Fruit fly (Drosophila melanogaster) whole organism, embryonic: Measurements from ENCODE around the gene CG13000.

Experiments used
- Bdp1 ChIP-seq: fragments of 200-800 bp; sonication (Bioruptor generic); optimal IDR thresholded peaks from 3 replicates; lab custom pipeline; 2016; ENCODE audit warnings: missing biosample characterization, missing genetic modification characterization
- Bgb ChIP-seq: fragments of 200-800 bp; sonication (Bioruptor generic); IDR thresholded peaks from 2 replicates; pipeline ENCODE4 v1.3.6; 2022; ENCODE audit warnings: missing biosample characterization, missing genetic modification characterization; ENCODE audit not compliant: partially characterized antibody
- CG12219 ChIP-seq: fragments of 200-800 bp; sonication (Bioruptor generic); optimal IDR thresholded peaks from 3 replicates; lab custom pipeline; 2018; ENCODE audit warnings: missing biosample characterization, mild to moderate bottlenecking, missing genetic modification characterization
- CG12744 ChIP-seq: fragments of 200-800 bp; sonication (Bioruptor generic); optimal IDR thresholded peaks from 2 replicates; lab custom pipeline; 2016; ENCODE audit warnings: missing biosample characterization, missing genetic modification characterization
- CG13894 ChIP-seq: fragments of 200-800 bp; sonication (Bioruptor generic); optimal IDR thresholded peaks from 3 replicates; lab custom pipeline; 2018; ENCODE audit warnings: missing biosample characterization, mild to moderate bottlenecking, missing genetic modification characterization, moderate library complexity
- CG34376 ChIP-seq: fragments of 200-800 bp; sonication (Bioruptor generic); optimal IDR thresholded peaks from 2 replicates; lab custom pipeline; 2018; ENCODE audit warnings: missing biosample characterization, mild to moderate bottlenecking, missing genetic modification characterization
- CG42726 ChIP-seq: fragments of 200-800 bp; sonication (Bioruptor generic); IDR thresholded peaks from 2 replicates; pipeline ENCODE4 v1.3.6; 2022; ENCODE audit warnings: missing biosample characterization, missing genetic modification characterization; ENCODE audit not compliant: partially characterized antibody
- CG4617 ChIP-seq: fragments of 200-800 bp; sonication (Bioruptor generic); optimal IDR thresholded peaks from 3 replicates; lab custom pipeline; 2016; ENCODE audit warnings: missing biosample characterization, missing genetic modification characterization, borderline replicate concordance
- CG6175 ChIP-seq: fragments of 200-800 bp; sonication (Bioruptor generic); IDR thresholded peaks from 3 replicates; pipeline ENCODE4 v1.3.6; 2022; ENCODE audit warnings: missing biosample characterization, missing genetic modification characterization
- CG6254 ChIP-seq: fragments of 200-800 bp; sonication (Bioruptor generic); optimal IDR thresholded peaks from 3 replicates; lab custom pipeline; 2017; ENCODE audit warnings: mild to moderate bottlenecking, missing biosample characterization, missing genetic modification reagents, missing genetic modification characterization
- CG7745 ChIP-seq: fragments of 200-800 bp; sonication (Bioruptor generic); optimal IDR thresholded peaks from 2 replicates; lab custom pipeline; 2018; ENCODE audit warnings: missing biosample characterization, mild to moderate bottlenecking, missing genetic modification characterization, moderate library complexity
- CG8388 ChIP-seq: fragments of 200-800 bp; sonication (Bioruptor generic); optimal IDR thresholded peaks from 2 replicates; lab custom pipeline; 2019; ENCODE audit warnings: missing biosample characterization, mild to moderate bottlenecking, missing genetic modification characterization, moderate library complexity
- Doc2 ChIP-seq: fragments of 200-800 bp; sonication (Bioruptor generic); IDR thresholded peaks from 2 replicates; pipeline ENCODE4 v1.3.6; 2022; ENCODE audit warnings: missing biosample characterization, missing genetic modification characterization
- Dref ChIP-seq: fragments of 200-800 bp; sonication (Bioruptor generic); IDR thresholded peaks from 2 replicates; pipeline ENCODE4 v1.3.6; 2022; ENCODE audit warnings: missing biosample characterization, missing genetic modification characterization
- ERR ChIP-seq: fragments of 200-800 bp; sonication (Bioruptor generic); optimal IDR thresholded peaks from 2 replicates; lab custom pipeline; 2016; ENCODE audit warnings: missing biosample characterization, missing genetic modification characterization
- GATAe ChIP-seq: fragments of 200-800 bp; sonication (Bioruptor generic); conservative IDR thresholded peaks from 2 replicates; pipeline ENCODE4 v1.3.6; 2022; ENCODE audit warnings: missing biosample characterization, missing genetic modification characterization
- Hey ChIP-seq: fragments of 200-800 bp; sonication (Bioruptor generic); optimal IDR thresholded peaks from 3 replicates; lab custom pipeline; 2018; ENCODE audit warnings: missing biosample characterization, mild to moderate bottlenecking, missing genetic modification characterization
- Hr39 ChIP-seq: fragments of >200 bp; optimal IDR thresholded peaks from 2 replicates; lab custom pipeline; 2017
- Jarid2 ChIP-seq: fragments of 200-800 bp; sonication (Bioruptor generic); optimal IDR thresholded peaks from 3 replicates; lab custom pipeline; 2017; ENCODE audit warnings: mild to moderate bottlenecking, missing biosample characterization, missing genetic modification reagents, missing genetic modification characterization
- Lpt ChIP-seq: fragments of >200 bp; optimal IDR thresholded peaks from 2 replicates; lab custom pipeline; 2018; ENCODE audit warnings: missing biosample characterization, missing genetic modification characterization
- Med ChIP-seq: fragments of 200-800 bp; sonication (Bioruptor generic); peaks from one replicate; lab custom pipeline; 2016; ENCODE audit warnings: missing biosample characterization, missing genetic modification characterization, mild to moderate bottlenecking, inconsistent platforms, moderate library complexity
- Oaz ChIP-seq: fragments of 200-800 bp; sonication (Bioruptor generic); IDR thresholded peaks from 2 replicates; pipeline ENCODE4 v1.3.6; 2022; ENCODE audit warnings: missing biosample characterization, missing genetic modification characterization
- Taf1 ChIP-seq: fragments of 200-800 bp; sonication (Bioruptor generic); IDR thresholded peaks from 2 replicates; pipeline ENCODE4 v1.3.6; 2022; ENCODE audit warnings: missing biosample characterization, missing genetic modification characterization
- Usf ChIP-seq: fragments of 200-800 bp; sonication (Bioruptor generic); optimal IDR thresholded peaks from 2 replicates; lab custom pipeline; 2017; ENCODE audit warnings: missing genotype, missing biosample characterization, missing genetic modification characterization
- ash1 ChIP-seq: fragments of 200-800 bp; sonication (Bioruptor generic); optimal IDR thresholded peaks from 2 replicates; lab custom pipeline; 2018; ENCODE audit warnings: missing biosample characterization, mild to moderate bottlenecking, missing genetic modification characterization
- chinmo ChIP-seq: fragments of 200-800 bp; sonication (Bioruptor generic); IDR thresholded peaks from 4 replicates; pipeline ENCODE4 v1.3.6; 2022; ENCODE audit warnings: missing biosample characterization, missing genetic modification characterization; ENCODE audit not compliant: partially characterized antibody
- corto ChIP-seq: fragments of 200-800 bp; sonication (Bioruptor generic); optimal IDR thresholded peaks from 2 replicates; lab custom pipeline; 2016; ENCODE audit warnings: missing biosample characterization, mild to moderate bottlenecking, missing genetic modification characterization, moderate library complexity
- cwo ChIP-seq: fragments of 200-800 bp; sonication (Bioruptor generic); optimal IDR thresholded peaks from 3 replicates; lab custom pipeline; 2017; ENCODE audit warnings: missing biosample characterization, missing genetic modification characterization, mild to moderate bottlenecking, moderate library complexity, missing genetic modification reagents
- dm ChIP-seq: fragments of 200-800 bp; sonication (Bioruptor generic); optimal IDR thresholded peaks from 3 replicates; lab custom pipeline; 2016; ENCODE audit warnings: missing biosample characterization, missing genetic modification characterization
- dpn ChIP-seq, 2 experiments: fragments of 200-800 bp; sonication (Bioruptor generic); optimal IDR thresholded peaks; 3 replicates each; lab custom pipeline; 2016; ENCODE audit warnings: missing biosample characterization in 2 of 2, missing genetic modification characterization in 2 of 2
- exex ChIP-seq: fragments of 200-800 bp; sonication (Bioruptor generic); optimal IDR thresholded peaks from 4 replicates; lab custom pipeline; 2018; ENCODE audit warnings: missing biosample characterization, mild to moderate bottlenecking, missing genetic modification characterization, moderate library complexity
- grn ChIP-seq: fragments of 200-800 bp; sonication (Bioruptor generic); optimal IDR thresholded peaks from 3 replicates; lab custom pipeline; 2017; ENCODE audit warnings: missing biosample characterization, missing genetic modification characterization
- gsb ChIP-seq: fragments of 200-800 bp; sonication (Bioruptor generic); IDR thresholded peaks from 2 replicates; pipeline ENCODE4 v1.3.6; 2022; ENCODE audit warnings: missing biosample characterization, missing genetic modification characterization
- jigr1 ChIP-seq: fragments of 200-800 bp; sonication (Bioruptor generic); IDR thresholded peaks from 3 replicates; pipeline ENCODE4 v1.3.6; 2022; ENCODE audit warnings: missing biosample characterization, missing genetic modification characterization
- klu ChIP-seq: fragments of 200-800 bp; sonication (Bioruptor generic); IDR thresholded peaks from 2 replicates; pipeline ENCODE4 v1.3.6; 2022; ENCODE audit warnings: missing biosample characterization, missing genetic modification characterization
- odd ChIP-seq: fragments of 200-800 bp; sonication (Bioruptor generic); optimal IDR thresholded peaks from 2 replicates; lab custom pipeline; 2017; ENCODE audit warnings: missing biosample characterization, mild to moderate bottlenecking, missing genetic modification characterization
- otp ChIP-seq: fragments of 200-800 bp; sonication (Bioruptor generic); IDR thresholded peaks from 3 replicates; pipeline ENCODE4, ENCODE4 v1.3.6; 2022; ENCODE audit warnings: missing biosample characterization, missing genetic modification characterization
- peb ChIP-seq: fragments of 200-800 bp; sonication (Bioruptor generic); IDR thresholded peaks from 2 replicates; pipeline ENCODE4 v1.3.6; 2022; ENCODE audit warnings: missing biosample characterization, missing genetic modification characterization
- row ChIP-seq: fragments of 200-800 bp; sonication (Bioruptor generic); IDR thresholded peaks from 3 replicates; pipeline ENCODE4 v1.3.6; 2022; ENCODE audit warnings: missing biosample characterization, missing genetic modification characterization
- sisA ChIP-seq: fragments of 200-800 bp; sonication (Bioruptor generic); IDR thresholded peaks from 2 replicates; pipeline ENCODE4 v1.3.6; 2022; ENCODE audit warnings: missing biosample characterization, missing genetic modification characterization
- slbo ChIP-seq: fragments of 200-800 bp; sonication (Bioruptor generic); IDR thresholded peaks from 2 replicates; pipeline ENCODE4 v1.3.6; 2022; ENCODE audit warnings: missing biosample characterization, missing genetic modification characterization
- sna ChIP-seq: fragments of 200-800 bp; sonication (Bioruptor generic); IDR thresholded peaks from 2 replicates; pipeline ENCODE4 v1.3.6; 2022; ENCODE audit warnings: missing biosample characterization, missing genetic modification characterization; ENCODE audit not compliant: partially characterized antibody
- usp ChIP-seq: fragments of >200 bp; optimal IDR thresholded peaks from 2 replicates; lab custom pipeline; 2017; ENCODE audit warnings: missing biosample characterization, missing genetic modification characterization
- vnd ChIP-seq: fragments of 200-800 bp; sonication (Bioruptor generic); IDR thresholded peaks from 3 replicates; pipeline ENCODE4 v1.3.6; 2022; ENCODE audit warnings: missing biosample characterization, missing genetic modification characterization; ENCODE audit not compliant: partially characterized antibody
- zen ChIP-seq: fragments of 200-800 bp; sonication (Bioruptor generic); optimal IDR thresholded peaks from 3 replicates; lab custom pipeline; 2018; ENCODE audit warnings: missing biosample characterization, mild to moderate bottlenecking, missing genetic modification characterization, moderate library complexity

Gene CG13000

DNA sequence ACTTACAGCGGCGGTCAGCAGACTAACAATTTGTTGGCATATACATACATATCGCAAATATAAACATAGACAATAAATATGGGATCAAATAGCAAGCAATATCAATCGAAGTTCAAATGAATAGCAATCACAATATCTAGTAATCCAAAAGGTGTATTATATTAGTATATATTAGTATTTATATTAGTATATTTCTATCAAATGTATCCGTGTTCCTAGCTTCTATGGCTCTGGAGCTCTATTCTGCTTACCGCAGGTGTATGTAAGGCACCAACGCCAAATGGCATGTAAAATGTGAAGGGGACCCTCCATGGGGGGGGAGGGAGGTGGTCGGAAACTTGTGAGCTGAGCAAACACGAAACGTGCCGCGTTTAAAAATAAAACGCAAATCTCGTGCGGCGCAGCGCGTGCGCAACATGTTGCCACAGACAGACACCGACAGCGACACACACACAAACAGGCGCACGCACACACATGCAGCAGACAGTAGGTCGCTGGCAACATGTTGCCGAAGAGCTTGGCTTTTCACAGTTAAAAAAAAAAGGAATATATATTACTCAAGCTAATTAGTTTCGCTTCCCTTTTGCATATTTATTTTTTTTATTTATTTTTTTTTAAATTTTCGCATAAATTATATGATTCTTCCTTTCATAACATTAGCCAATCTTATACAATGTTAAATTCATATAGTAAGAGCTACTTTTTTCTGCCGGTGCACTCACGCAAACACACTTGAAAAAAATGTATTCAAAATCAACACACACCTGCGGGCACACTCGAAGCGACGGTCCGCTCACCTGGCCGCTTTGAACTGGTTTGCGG lies 17.6 kb downstream of the CG13000 start (continued):
- TF ChIP-seq dpn (GFP tag; optimal IDR thresholded peaks at IDR 0.05; lab: Kevin White, UChicago) = peak; percentile 32 to 45
- peak; percentile 99 for TF ChIP-seq cwo (GFP tag; lab: Kevin White, UChicago)
- no peak for TF ChIP-seq usp

dm6 chrX:16926726-16927125 lies 21.5 kb downstream of the CG13000 start:
- no peak for TF ChIP-seq Oaz
- no peak for TF ChIP-seq CG4617 (GFP tag; lab: Kevin White, UChicago)
- TF ChIP-seq Usf (GFP tag; lab: Kevin White, UChicago) = no peak
- no peak for TF ChIP-seq zen
- TF ChIP-seq Doc2 (GFP tag; lab: Robert Waterston, UW) = no peak
- peak; percentile 77 for TF ChIP-seq CG13894 (tag; lab: Kevin White, UChicago)
- TF ChIP-seq chinmo = 0 out of 4 replicates have a peak, but pooled peaks have one; percentile 54
- no peak for TF ChIP-seq Lpt (GFP tag; lab: Kevin White, UChicago)
- no peak for TF ChIP-seq sisA (GFP tag; lab: Robert Waterston, UW)
- TF ChIP-seq corto (GFP tag; lab: Kevin White, UChicago) = no peak
- no peak for TF ChIP-seq CG6254 (GFP tag; lab: Kevin White, UChicago)
- peak; percentile 50 for TF ChIP-seq exex
- TF ChIP-seq ERR (GFP tag; lab: Kevin White, UChicago) = no peak
- TF ChIP-seq klu (GFP tag; lab: Robert Waterston, UW) = no peak
- TF ChIP-seq peb (GFP tag; lab: Robert Waterston, UW) = no peak
- peak; percentile 40 for TF ChIP-seq Med (GFP tag; lab: Kevin White, UChicago)
- TF ChIP-seq Bdp1 (GFP tag; lab: Kevin White, UChicago) = no peak
- no peak for TF ChIP-seq sna
- no peak for TF ChIP-seq otp
- TF ChIP-seq CG8388 = peak; percentile 45
- no peak for TF ChIP-seq dm (GFP tag; lab: Kevin White, UChicago)
- TF ChIP-seq Hey = no peak

dm6 chrX:16924069-16924721 lies 24.1 kb downstream of the CG13000 start:
- peak; percentile 29 for TF ChIP-seq CG34376
- TF ChIP-seq grn (GFP tag; lab: Kevin White, UChicago) = peak; percentile 56
- peak; percentile 20; the same call in 1 of the 2 replicates for TF ChIP-seq GATAe
- no peak for TF ChIP-seq CG12219 (GFP tag; lab: Kevin White, UChicago)
- peak; percentile 92 for TF ChIP-seq exex
- no peak for TF ChIP-seq Dref (GFP tag; lab: Robert Waterston, UW)
- TF ChIP-seq vnd (GFP tag; lab: Robert Waterston, UW) = 0 out of 3 replicates have a peak, but pooled peaks have one; percentile 14
- TF ChIP-seq row (GFP tag; lab: Robert Waterston, UW) = peak; percentile 64
- peak; percentile 37 for TF ChIP-seq cwo (GFP tag; lab: Kevin White, UChicago)
- no peak for TF ChIP-seq CG12744
- TF ChIP-seq CG7745 = no peak

DNA sequence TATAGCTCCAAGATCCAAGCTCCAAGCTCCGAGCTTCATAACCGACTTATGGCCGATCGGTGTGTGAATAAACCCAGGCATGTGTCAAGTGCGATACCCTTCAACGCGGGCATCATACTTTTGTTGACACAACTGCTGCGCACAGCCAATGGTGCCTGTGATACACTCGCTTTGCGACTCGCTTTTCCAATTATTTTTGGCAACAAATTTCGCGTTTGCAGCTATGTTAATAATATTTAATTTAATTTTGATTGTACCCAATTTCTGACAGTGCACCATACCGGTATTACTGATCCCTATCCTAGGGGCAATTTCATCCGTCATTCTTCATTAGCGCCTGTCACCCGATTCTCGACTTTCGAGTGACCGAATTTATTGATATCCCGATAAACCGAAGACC lies 24.8 kb downstream of the CG13000 start:
- TF ChIP-seq Bgb (GFP tag; lab: Robert Waterston, UW) = no peak
- TF ChIP-seq jigr1 (GFP tag; lab: Robert Waterston, UW) = no peak
- TF ChIP-seq gsb = no peak
- peak; percentile 38 for TF ChIP-seq slbo (GFP tag; lab: Robert Waterston, UW)
- peak; percentile 52 for TF ChIP-seq Med (GFP tag; lab: Kevin White, UChicago)
- TF ChIP-seq Jarid2 = no peak
- no peak for TF ChIP-seq CG6175
- TF ChIP-seq CG42726 (GFP tag; lab: Robert Waterston, UW) = no peak
- no peak for TF ChIP-seq Hr39 (lab: Kevin White, UChicago)
- no peak for TF ChIP-seq odd (GFP tag; lab: Kevin White, UChicago)
- no peak for TF ChIP-seq Taf1 (GFP tag; lab: Robert Waterston, UW)
- 0 out of 4 replicates have a peak, but pooled peaks have one; percentile 16 for TF ChIP-seq chinmo
- no peak for TF ChIP-seq ash1 (GFP tag; lab: Kevin White, UChicago)
- TF ChIP-seq, all 482 proteins: peak for 3
